Worm (Caenorhabditis elegans) whole organism, dauer: ENCODE results near the gene dmsr-11.

Experiments used
- unc-62 ChIP-seq: sonication (generic microtip); optimal IDR thresholded peaks from 2 replicates; lab custom pipeline; 2017; ENCODE audit warnings: missing biosample characterization, missing genetic modification reagents, missing genetic modification characterization

The dmsr-11 gene

ce11 chrV:6811863-6812262 is 8.0 kb upstream of the dmsr-11 start:
- TF ChIP-seq unc-62 (GFP tag; lab: Kevin White, UChicago) = no peak

ce11 chrV:6810091-6810490 is 6.2 kb upstream of the dmsr-11 start:
- no peak for TF ChIP-seq unc-62 (GFP tag; lab: Kevin White, UChicago)

- no peak for TF ChIP-seq unc-62 (GFP tag; lab: Kevin White, UChicago)
These were observed 5.1 kb upstream of the dmsr-11 start, which contains the start of gene dmsr-16 for ce11 chrV:6808962-6809361. dmsr-16 (minus strand) TSS chrV:6809062.

ce11 chrV:6806340-6806739 is 2.4 kb upstream of the dmsr-11 start, which contains the start of gene dmsr-12:
dmsr-12 (minus strand) TSS chrV:6806440.
- TF ChIP-seq unc-62 (GFP tag; lab: Kevin White, UChicago) = no peak

ce11 chrV:6801850-6802249 is 2.0 kb downstream of the dmsr-11 start, which contains the start of gene dmsr-10:
dmsr-10 (minus strand) TSS chrV:6801950.
- TF ChIP-seq unc-62 (GFP tag; lab: Kevin White, UChicago) = no peak

- no peak for TF ChIP-seq unc-62 (GFP tag; lab: Kevin White, UChicago)
These were observed 4.3 kb downstream of the dmsr-11 start, which contains the start of gene dmsr-9 for ce11 chrV:6799564-6799963. dmsr-9 (minus strand) TSS chrV:6799664.

ce11 chrV:6796894-6797293 is 7.0 kb downstream of the dmsr-11 start:
- TF ChIP-seq unc-62 (GFP tag; lab: Kevin White, UChicago) = no peak

ce11 chrV:6796264-6796663 is 7.6 kb downstream of the dmsr-11 start:
- no peak for TF ChIP-seq unc-62 (GFP tag; lab: Kevin White, UChicago)

- no peak for TF ChIP-seq unc-62 (GFP tag; lab: Kevin White, UChicago)
These were observed 10.1 kb downstream of the dmsr-11 start, which contains the start of gene ZC404.1 for ce11 chrV:6793744-6794239. ZC404.1 (plus strand) TSS chrV:6794189.

ce11 chrV:6792973-6793372 is 10.9 kb downstream of the dmsr-11 start:
- TF ChIP-seq unc-62 (GFP tag; lab: Kevin White, UChicago) = no peak

- TF ChIP-seq unc-62 (GFP tag; lab: Kevin White, UChicago) = no peak
These were observed 11.3 kb downstream of the dmsr-11 start, which contains the start of gene gck-2 for ce11 chrV:6792565-6792964. gck-2 (minus strand) TSS chrV:6792665.

- TF ChIP-seq unc-62 (GFP tag; lab: Kevin White, UChicago) = no peak
These were observed 15.9 kb downstream of the dmsr-11 start, which contains the start of gene ZC404.2 for ce11 chrV:6787906-6788430. ZC404.2 (plus strand) TSS chrV:6787952.

- no peak for TF ChIP-seq unc-62 (GFP tag; lab: Kevin White, UChicago)
These were observed 18.9 kb downstream of the dmsr-11 start, which contains the start of the genes spn-4 and spe-39 for ce11 chrV:6784853-6785492. spn-4 (minus strand) TSS chrV:6784903. spe-39 (plus strand) TSS chrV:6785451.

ce11 chrV:6783044-6783625 is 20.8 kb downstream of the dmsr-11 start:
- TF ChIP-seq unc-62 (GFP tag; lab: Kevin White, UChicago) = no peak

- no peak for TF ChIP-seq unc-62 (GFP tag; lab: Kevin White, UChicago)
These were observed 21.6 kb downstream of the dmsr-11 start for ce11 chrV:6782260-6782659.

- TF ChIP-seq unc-62 (GFP tag; lab: Kevin White, UChicago) = no peak
These were observed 23.2 kb downstream of the dmsr-11 start for ce11 chrV:6780676-6781075.
